Worm (Caenorhabditis elegans) whole organism, early embryonic: Measurements from ENCODE around the gene ncx-5.

Source experiments
- B0310.2 ChIP-seq: sonication (generic microtip); optimal IDR thresholded peaks from 2 replicates; lab custom pipeline; 2016; ENCODE audit warnings: mild to moderate bottlenecking, missing genetic modification characterization, missing compliant biosample characterization
- F13C5.2 ChIP-seq: sonication (generic microtip); optimal IDR thresholded peaks from 2 replicates; lab custom pipeline; 2017; ENCODE audit warnings: mild to moderate bottlenecking, missing genetic modification characterization, inconsistent platforms, missing compliant biosample characterization
- aly-1 ChIP-seq: sonication (generic microtip); optimal IDR thresholded peaks from 2 replicates; lab custom pipeline; 2016; ENCODE audit warnings: missing genetic modification characterization, missing compliant biosample characterization
- ama-1 ChIP-seq: fragments of 150-350 bp; optimal IDR thresholded peaks from 2 replicates; lab custom pipeline; 2014
- ceh-13 ChIP-seq: fragments of 200-800 bp; sonication (Bioruptor generic); optimal IDR thresholded peaks from 2 replicates; lab custom pipeline; 2018; ENCODE audit warnings: mild to moderate bottlenecking, missing genetic modification characterization, missing compliant biosample characterization
- ceh-36 ChIP-seq: sonication (generic microtip); optimal IDR thresholded peaks from 2 replicates; lab custom pipeline; 2016; ENCODE audit warnings: missing genetic modification characterization, inconsistent platforms, missing compliant biosample characterization
- ets-7 ChIP-seq: sonication (generic microtip); optimal IDR thresholded peaks from 2 replicates; lab custom pipeline; 2016; ENCODE audit warnings: missing genotype, missing genetic modification characterization, missing compliant biosample characterization
- flt-1 ChIP-seq: fragments of 200-800 bp; sonication (Bioruptor generic); IDR thresholded peaks from 2 replicates; pipeline ENCODE4 v1.3.6; 2022; ENCODE audit warnings: missing genetic modification characterization, missing compliant biosample characterization
- hmbx-1 ChIP-seq: sonication (generic microtip); optimal IDR thresholded peaks from 2 replicates; lab custom pipeline; 2016; ENCODE audit warnings: mild to moderate bottlenecking, missing genetic modification characterization, missing compliant biosample characterization
- hmg-4 ChIP-seq: fragments of 200-800 bp; sonication (Bioruptor generic); optimal IDR thresholded peaks from 2 replicates; lab custom pipeline; 2018; ENCODE audit warnings: mild to moderate bottlenecking, missing genetic modification characterization, missing compliant biosample characterization
- hnd-1 ChIP-seq: sonication (generic microtip); optimal IDR thresholded peaks from 2 replicates; lab custom pipeline; 2016; ENCODE audit warnings: missing genetic modification characterization, missing compliant biosample characterization
- pes-1 ChIP-seq: fragments of 200-800 bp; sonication (Bioruptor generic); IDR thresholded peaks from 2 replicates; pipeline ENCODE4 v1.3.6; 2022; ENCODE audit warnings: missing genetic modification reagents, missing genetic modification characterization, missing compliant biosample characterization
- scrt-1 ChIP-seq: fragments of 200-800 bp; sonication (Bioruptor generic); IDR thresholded peaks from 2 replicates; pipeline ENCODE4 v1.3.6; 2022; ENCODE audit warnings: missing genetic modification characterization, missing compliant biosample characterization
- sea-1 ChIP-seq: fragments of 200-800 bp; sonication (Bioruptor generic); conservative IDR thresholded peaks from 2 replicates; pipeline ENCODE4 v1.3.6; 2022; ENCODE audit warnings: missing genetic modification characterization, missing compliant biosample characterization
- tbx-11 ChIP-seq: fragments of 200-800 bp; sonication (Bioruptor generic); IDR thresholded peaks from 2 replicates; pipeline ENCODE4 v1.3.6; 2022; ENCODE audit warnings: missing genetic modification characterization, missing compliant biosample characterization
- tbx-37 ChIP-seq: fragments of 200-800 bp; sonication (Bioruptor generic); conservative IDR thresholded peaks from 2 replicates; pipeline ENCODE4 v1.3.6; 2022; ENCODE audit warnings: missing genetic modification reagents, missing genetic modification characterization, missing compliant biosample characterization
- tra-4 ChIP-seq: sonication (generic microtip); optimal IDR thresholded peaks from 2 replicates; lab custom pipeline; 2017; ENCODE audit warnings: missing genetic modification characterization, missing compliant biosample characterization

ncx-5 gene

ce11 chrV:10464160-10464559 lies 25.7 kb downstream of the ncx-5 start:
- TF ChIP-seq sea-1 (no peak), F13C5.2 (tag; lab: Kevin White, UChicago) (no peak), tbx-37 (GFP tag; lab: Robert Waterston, UW) (no peak), hmg-4 (GFP tag; lab: Kevin White, UChicago) (no peak), tbx-11 (GFP tag; lab: Robert Waterston, UW) (no peak), ceh-36 (tag; lab: Kevin White, UChicago) (no peak), tra-4 (tag; lab: Kevin White, UChicago) (no peak), hmbx-1 (no peak), hnd-1 (tag; lab: Kevin White, UChicago) (no peak), ama-1 (lab: Kevin White, UChicago) (no peak), pes-1 (GFP tag; lab: Robert Waterston, UW) (no peak), aly-1 (tag; lab: Kevin White, UChicago) (no peak), flt-1 (GFP tag; lab: Robert Waterston, UW) (no peak), ets-7 (tag; lab: Kevin White, UChicago) (no peak)

DNA sequence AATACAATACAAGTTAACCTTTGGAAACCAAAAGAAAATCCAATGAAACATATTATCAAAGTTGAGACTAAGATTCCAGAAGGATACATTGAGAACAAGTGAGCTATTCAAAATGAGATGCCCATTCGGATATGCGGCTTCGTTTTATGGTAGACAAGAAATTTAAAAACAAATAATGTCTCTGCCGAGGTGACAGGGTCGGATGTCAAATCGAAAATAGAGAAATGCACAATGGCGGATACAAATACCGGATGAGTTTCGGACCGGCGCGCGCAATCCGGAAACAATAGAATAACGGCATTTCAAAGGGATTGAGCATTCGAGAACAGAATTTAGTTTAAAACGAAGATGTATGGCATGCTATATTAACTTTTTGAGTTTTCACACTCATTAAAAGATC lies 26.6 kb downstream of the ncx-5 start, which contains the start of gene F22E12.3:
Gene F22E12.3 (minus strand): TSS at position 101 of the 400 bp plus-strand sequence.
- TF ChIP-seq ets-7 (tag; lab: Kevin White, UChicago) = no peak
- TF ChIP-seq F13C5.2 (tag; lab: Kevin White, UChicago) = no peak
- TF ChIP-seq pes-1 (GFP tag; lab: Robert Waterston, UW) = no peak
- TF ChIP-seq hmg-4 (GFP tag; lab: Kevin White, UChicago) = no peak
- no peak for TF ChIP-seq aly-1 (tag; lab: Kevin White, UChicago)
- TF ChIP-seq hnd-1 (tag; lab: Kevin White, UChicago) = no peak
- TF ChIP-seq hmbx-1 = no peak
- TF ChIP-seq ceh-36 (tag; lab: Kevin White, UChicago) = no peak
- no peak for TF ChIP-seq ceh-13
- no peak for TF ChIP-seq flt-1 (GFP tag; lab: Robert Waterston, UW)
- TF ChIP-seq tbx-11 (GFP tag; lab: Robert Waterston, UW) = no peak
- no peak for TF ChIP-seq scrt-1 (GFP tag; lab: Robert Waterston, UW)
- no peak for TF ChIP-seq ama-1 (lab: Kevin White, UChicago)
- no peak for TF ChIP-seq tra-4 (tag; lab: Kevin White, UChicago)
- no peak for TF ChIP-seq tbx-37 (GFP tag; lab: Robert Waterston, UW)
- no peak for TF ChIP-seq sea-1
- no peak for TF ChIP-seq B0310.2 (tag; lab: Kevin White, UChicago)

- TF ChIP-seq scrt-1 (GFP tag; lab: Robert Waterston, UW) (no peak), pes-1 (GFP tag; lab: Robert Waterston, UW) (no peak), aly-1 (tag; lab: Kevin White, UChicago) (no peak), B0310.2 (tag; lab: Kevin White, UChicago) (no peak), tbx-37 (GFP tag; lab: Robert Waterston, UW) (no peak), hmbx-1 (no peak), tbx-11 (GFP tag; lab: Robert Waterston, UW) (no peak), flt-1 (GFP tag; lab: Robert Waterston, UW) (no peak), ama-1 (lab: Kevin White, UChicago) (no peak), tra-4 (tag; lab: Kevin White, UChicago) (no peak), sea-1 (no peak), ets-7 (tag; lab: Kevin White, UChicago) (no peak), ceh-13 (no peak), hnd-1 (tag; lab: Kevin White, UChicago) (no peak), hmg-4 (GFP tag; lab: Kevin White, UChicago) (no peak)
Observed at ce11 chrV:10462066-10462465, 27.8 kb downstream of the ncx-5 start, which contains the start of gene chw-1. TSS of gene chw-1 (plus strand) at chrV:10462282.

DNA sequence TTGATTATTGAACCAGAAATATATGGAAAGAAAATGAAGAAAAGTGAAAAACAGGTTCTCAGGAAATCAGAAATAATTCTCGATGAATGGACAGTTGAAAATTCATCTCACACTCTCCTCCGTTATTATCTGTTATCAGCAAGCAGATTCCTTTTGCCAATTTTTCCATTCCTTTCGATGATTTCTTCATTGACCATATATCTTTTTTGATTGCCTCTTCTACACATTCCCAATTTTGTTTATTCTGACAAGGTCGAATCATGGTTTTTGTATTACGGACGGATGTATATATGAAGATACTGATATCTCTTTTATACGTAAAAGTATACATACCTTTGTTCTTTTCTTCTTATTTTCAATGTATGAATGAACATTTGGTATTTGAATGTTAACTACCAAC lies 29.2 kb downstream of the ncx-5 start:
- TF ChIP-seq ets-7 (tag; lab: Kevin White, UChicago) (no peak), ceh-36 (tag; lab: Kevin White, UChicago) (no peak)

- TF ChIP-seq hnd-1 (tag; lab: Kevin White, UChicago) (no peak), scrt-1 (GFP tag; lab: Robert Waterston, UW) (no peak), ceh-13 (no peak), ceh-36 (tag; lab: Kevin White, UChicago) (no peak), tra-4 (tag; lab: Kevin White, UChicago) (no peak), hmbx-1 (no peak), tbx-37 (GFP tag; lab: Robert Waterston, UW) (no peak)
Observed at ce11 chrV:10457247-10457646, 32.7 kb downstream of the ncx-5 start, which contains the start of gene F22E12.1. TSS of gene F22E12.1 (minus strand) at chrV:10457347.

ce11 chrV:10453466-10453865 lies 36.4 kb downstream of the ncx-5 start, which contains the start of gene Y32F6A.5:
TSS of gene Y32F6A.5 (minus strand) at chrV:10453605.
- no peak for TF ChIP-seq tbx-11 (GFP tag; lab: Robert Waterston, UW)
- no peak for TF ChIP-seq hmg-4 (GFP tag; lab: Kevin White, UChicago)
- no peak for TF ChIP-seq ets-7 (tag; lab: Kevin White, UChicago)

ce11 chrV:10450355-10450754 lies 39.5 kb downstream of the ncx-5 start:
- peak; percentile 58; the same call in 1 of the 2 replicates for TF ChIP-seq tbx-11 (GFP tag; lab: Robert Waterston, UW)
- TF ChIP-seq sea-1 = 0 out of 2 replicates have a peak, but pooled peaks have one; percentile 44
- peak; percentile 71 for TF ChIP-seq flt-1 (GFP tag; lab: Robert Waterston, UW)
- peak; percentile 77; the same call in 1 of the 2 replicates for TF ChIP-seq tbx-37 (GFP tag; lab: Robert Waterston, UW)

DNA sequence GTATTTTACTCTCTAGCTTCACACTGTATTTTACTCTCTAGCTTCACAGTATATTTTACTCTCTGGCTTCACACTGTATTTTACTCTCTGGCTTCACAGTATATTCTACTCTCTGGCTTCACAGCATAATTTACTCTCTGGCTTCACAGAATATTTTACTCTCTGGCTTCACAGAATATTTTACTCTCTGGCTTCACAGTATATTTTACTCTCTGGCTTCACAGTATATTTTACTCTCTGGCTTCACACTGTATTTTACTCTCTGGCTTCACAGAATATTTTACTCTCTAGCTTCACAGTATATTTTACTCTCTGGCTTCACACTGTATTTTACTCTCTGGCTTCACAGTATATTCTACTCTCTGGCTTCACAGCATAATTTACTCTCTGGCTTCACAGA lies 40.0 kb downstream of the ncx-5 start:
- peak; percentile 40 for TF ChIP-seq tbx-37 (GFP tag; lab: Robert Waterston, UW)
